Worm (Caenorhabditis elegans) whole organism, late embryonic: ENCODE measurements around the gene C01G10.5.

Experiments used
- T23F11.4 ChIP-seq: fragments of 200-800 bp; sonication (Bioruptor generic); optimal IDR thresholded peaks from 2 replicates; lab custom pipeline; 2018; ENCODE audit warnings: mild to moderate bottlenecking, missing genetic modification characterization, missing compliant biosample characterization
- Y22D7AL.16 ChIP-seq: sonication (generic microtip); optimal IDR thresholded peaks from 2 replicates; lab custom pipeline; 2016; ENCODE audit warnings: missing genetic modification characterization, missing compliant biosample characterization
- ama-1 ChIP-seq: fragments of 150-350 bp; optimal IDR thresholded peaks from 2 replicates; lab custom pipeline; 2014
- eyg-1 ChIP-seq: sonication (generic microtip); optimal IDR thresholded peaks from 2 replicates; lab custom pipeline; 2016; ENCODE audit warnings: missing genotype, missing genetic modification characterization, missing compliant biosample characterization
- fkh-10 ChIP-seq: fragments of 150-350 bp; optimal IDR thresholded peaks from 2 replicates; lab custom pipeline; 2014; ENCODE audit warnings: missing biosample characterization, missing genetic modification reagents, missing genetic modification characterization
- nhr-11 ChIP-seq: fragments of 150-350 bp; optimal IDR thresholded peaks from 2 replicates; lab custom pipeline; 2014; ENCODE audit warnings: missing biosample characterization, missing genetic modification characterization
- nhr-232 ChIP-seq: sonication (generic microtip); optimal IDR thresholded peaks from 2 replicates; lab custom pipeline; 2016; ENCODE audit warnings: missing genetic modification characterization, missing compliant biosample characterization
- ttx-3 ChIP-seq: sonication (generic microtip); optimal IDR thresholded peaks from 2 replicates; lab custom pipeline; 2016; ENCODE audit warnings: missing genetic modification reagents, missing genetic modification characterization, missing compliant biosample characterization

DNA sequence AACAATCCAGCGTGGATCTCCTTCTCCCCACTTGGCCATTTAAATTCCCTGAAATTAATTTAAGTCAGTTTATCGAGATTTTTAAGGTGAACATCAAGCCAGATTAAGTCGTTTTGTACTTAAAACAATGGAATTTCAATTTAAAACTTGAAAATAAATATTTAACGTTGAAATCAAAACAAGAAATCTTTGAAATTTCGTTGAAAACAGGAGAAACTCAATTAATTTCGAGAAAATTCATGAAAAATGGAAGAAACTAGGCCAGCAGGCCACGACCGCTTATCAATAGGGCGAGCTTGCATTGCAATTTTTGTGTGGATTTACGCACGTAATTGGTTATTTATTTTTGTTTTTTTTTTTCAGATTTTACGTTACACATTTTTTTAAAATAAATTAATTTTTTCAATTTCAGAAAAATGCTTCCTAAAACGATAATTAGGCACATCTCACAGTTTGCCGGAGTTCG, 4.0 kb downstream of the C01G10.5 start, which contains the start of the genes ahsa-1 and C01G10.7:
- TF ChIP-seq fkh-10 (GFP tag; lab: Kevin White, UChicago) (no peak), ttx-3 (tag; lab: Kevin White, UChicago) (peak; percentile 63), nhr-11 (tag; lab: Kevin White, UChicago) (no peak), ama-1 (lab: Kevin White, UChicago) (no peak), eyg-1 (tag; lab: Kevin White, UChicago) (peak; percentile 66), Y22D7AL.16 (tag; lab: Kevin White, UChicago) (no peak), nhr-232 (no peak), T23F11.4 (GFP tag; lab: Kevin White, UChicago) (no peak)
